Fruit fly (Drosophila melanogaster) whole organism, embryonic: ENCODE results near the gene CG16865.

Experiments
- CG11723 ChIP-seq: fragments of 200-800 bp; sonication (Bioruptor generic); optimal IDR thresholded peaks from 2 replicates; lab custom pipeline; 2017; ENCODE audit warnings: missing biosample characterization, mild to moderate bottlenecking, missing genetic modification characterization
- D ChIP-seq, 2 experiments: fragments of 200-800 bp in 1 of 2; fragments of >200 bp in 1 of 2; sonication (Bioruptor generic) in 1 of 2; optimal IDR thresholded peaks; 2 replicates in 1 of 2; 3 replicates in 1 of 2; lab custom pipeline; 2017; ENCODE audit warnings: mild to moderate bottlenecking in 1 of 2, missing biosample characterization in 1 of 2, missing genetic modification characterization in 1 of 2, missing genetic modification reagents in 1 of 2
- Fer1 ChIP-seq: fragments of 200-800 bp; sonication (Bioruptor generic); optimal IDR thresholded peaks from 2 replicates; lab custom pipeline; 2017; ENCODE audit warnings: missing biosample characterization, mild to moderate bottlenecking, missing genetic modification characterization
- Nf-YA ChIP-seq: fragments of 200-800 bp; sonication (Bioruptor generic); IDR thresholded peaks from 2 replicates; pipeline ENCODE4 v1.3.6; 2022; ENCODE audit warnings: missing biosample characterization, missing genetic modification characterization
- cad ChIP-seq: fragments of >200 bp; optimal IDR thresholded peaks from 2 replicates; lab custom pipeline; 2017; ENCODE audit warnings: missing biosample characterization, missing genetic modification characterization
- chn ChIP-seq: fragments of 200-800 bp; sonication (Bioruptor generic); optimal IDR thresholded peaks from 2 replicates; lab custom pipeline; 2016; ENCODE audit warnings: missing biosample characterization, missing genetic modification characterization
- exex ChIP-seq: fragments of 200-800 bp; sonication (Bioruptor generic); optimal IDR thresholded peaks from 4 replicates; lab custom pipeline; 2018; ENCODE audit warnings: missing biosample characterization, mild to moderate bottlenecking, missing genetic modification characterization, moderate library complexity
- trh ChIP-seq: fragments of 200-800 bp; sonication (Bioruptor generic); optimal IDR thresholded peaks from 2 replicates; lab custom pipeline; 2016; ENCODE audit warnings: missing biosample characterization, missing genetic modification characterization
- zen ChIP-seq: fragments of 200-800 bp; sonication (Bioruptor generic); optimal IDR thresholded peaks from 3 replicates; lab custom pipeline; 2018; ENCODE audit warnings: missing biosample characterization, mild to moderate bottlenecking, missing genetic modification characterization, moderate library complexity

CG16865 gene

DNA sequence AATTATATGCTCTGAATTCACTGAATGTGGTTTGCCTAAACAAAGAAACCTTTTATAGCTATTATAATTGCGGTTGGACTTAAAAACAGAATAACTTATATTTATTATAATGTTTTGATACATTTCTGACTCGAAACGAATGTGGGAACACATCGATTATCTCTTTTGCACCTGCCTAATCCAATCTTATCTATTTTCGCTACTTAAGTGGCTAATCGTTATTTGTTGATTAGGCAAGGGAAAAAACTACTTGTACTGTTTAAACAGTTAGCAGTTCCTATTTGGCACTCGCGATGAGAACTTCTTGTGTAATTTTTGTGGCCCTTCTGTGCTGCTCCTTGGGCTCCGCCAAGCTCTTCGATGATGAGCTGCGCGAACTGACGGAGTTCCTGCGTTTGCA is 37.8 kb downstream of the CG16865 start, which contains the start of gene CG7968:
Gene CG7968, plus strand, starts transcription at position 276 of the 400 bp plus-strand sequence.
- TF ChIP-seq exex (tag; lab: Kevin White, UChicago) (peak; percentile 93), Nf-YA (no peak)

DNA sequence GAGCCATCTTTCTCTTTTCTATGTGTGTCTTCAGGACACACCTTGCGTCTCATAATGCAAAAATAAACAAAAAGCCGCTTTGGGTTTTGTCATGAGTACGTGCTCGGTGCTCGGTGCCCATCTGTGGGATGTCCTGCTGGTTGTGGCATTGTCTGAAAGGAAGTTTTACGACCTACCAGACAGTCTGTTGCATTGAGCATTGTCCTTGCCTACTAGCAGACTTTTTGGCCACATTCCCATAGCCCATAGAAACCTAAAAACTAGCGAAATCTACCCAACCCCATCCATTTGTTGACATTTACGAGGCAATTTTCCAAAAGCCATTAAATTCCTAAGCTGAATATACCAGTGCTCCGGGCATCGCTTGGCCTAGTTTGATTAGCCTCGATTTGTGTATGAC is 39.8 kb downstream of the CG16865 start:
- no peak for TF ChIP-seq CG11723 (GFP tag; lab: Kevin White, UChicago)
- TF ChIP-seq cad (GFP tag; lab: Kevin White, UChicago), result peak; percentile 81
- peak; percentile 87 for TF ChIP-seq D (optimal IDR thresholded peaks at IDR 0.05; lab: Kevin White, UChicago)
- no peak for TF ChIP-seq D (GFP tag; optimal IDR thresholded peaks at IDR 0.05; lab: Kevin White, UChicago)
- TF ChIP-seq chn (GFP tag; lab: Kevin White, UChicago), result no peak
- no peak for TF ChIP-seq trh (GFP tag; lab: Kevin White, UChicago)
- peak; percentile 66 for TF ChIP-seq zen (tag; lab: Kevin White, UChicago)
- no peak for TF ChIP-seq Fer1 (GFP tag; lab: Kevin White, UChicago)
- TF ChIP-seq, all 482 proteins: peak for 3
